Worm (Caenorhabditis elegans) whole organism, young adult: ENCODE data around the gene F55G11.4.

ENCODE experiments used
- ama-1 ChIP-seq, 3 experiments: fragments of 150-350 bp in 1 of 3; sonication (generic microtip) in 2 of 3; optimal IDR thresholded peaks; 2 replicates each; lab custom pipeline; 2014 to 2018; ENCODE audit warnings: missing biosample characterization in 2 of 3, missing genetic modification characterization in 2 of 3, missing genetic modification reagents in 2 of 3
- athp-1 ChIP-seq: sonication (generic microtip); optimal IDR thresholded peaks from 2 replicates; lab custom pipeline; 2017; ENCODE audit warnings: mild to moderate bottlenecking, missing genetic modification characterization, missing compliant biosample characterization
- dpl-1 ChIP-seq: fragments of 150-350 bp; optimal IDR thresholded peaks from 2 replicates; lab custom pipeline; 2014; ENCODE audit warnings: missing biosample characterization, missing genetic modification reagents, missing genetic modification characterization
- egl-18 ChIP-seq: fragments of 200-800 bp; sonication (Bioruptor generic); IDR thresholded peaks from 2 replicates; pipeline ENCODE4 v1.3.6; 2022; ENCODE audit warnings: missing genetic modification reagents, missing genetic modification characterization, missing compliant biosample characterization
- him-1 ChIP-seq: sonication (generic microtip); optimal IDR thresholded peaks from 2 replicates; lab custom pipeline; 2016; ENCODE audit warnings: missing genotype, missing genetic modification reagents, missing genetic modification characterization, missing compliant biosample characterization
- lin-35 ChIP-seq, 3 experiments: fragments of 150-350 bp in 2 of 3; sonication (generic microtip) in 1 of 3; optimal IDR thresholded peaks; 2 replicates each; lab custom pipeline; 2014 to 2018; ENCODE audit warnings: missing biosample characterization in 3 of 3, missing genetic modification characterization in 3 of 3, missing genetic modification reagents in 3 of 3
- rpc-1 ChIP-seq, 2 experiments: fragments of 150-350 bp in 1 of 2; sonication (generic microtip) in 1 of 2; optimal IDR thresholded peaks; 2 replicates each; lab custom pipeline; 2014 to 2018; ENCODE audit warnings: missing biosample characterization in 1 of 2, missing genetic modification characterization in 1 of 2, missing genetic modification reagents in 1 of 2, missing genotype in 1 of 2
- somi-1 ChIP-seq: fragments of 200-800 bp; sonication (Bioruptor generic); optimal IDR thresholded peaks from 2 replicates; lab custom pipeline; 2018; ENCODE audit warnings: mild to moderate bottlenecking, missing genetic modification characterization, missing compliant biosample characterization
- unc-62 ChIP-seq: fragments of 150-350 bp; optimal IDR thresholded peaks from 2 replicates; lab custom pipeline; 2014; ENCODE audit warnings: missing biosample characterization, missing genetic modification reagents, missing genetic modification characterization
- ztf-26 ChIP-seq: sonication (generic microtip); optimal IDR thresholded peaks from 2 replicates; lab custom pipeline; 2017; ENCODE audit warnings: missing genetic modification characterization, missing compliant biosample characterization

ce11 chrIV:12957730-12958129, 15.7 kb upstream of the F55G11.4 start, which contains the start of gene F55G11.6:
- TF ChIP-seq dpl-1 (GFP tag; lab: Kevin White, UChicago), result no peak
- no peak for TF ChIP-seq somi-1 (GFP tag; lab: Kevin White, UChicago)
- no peak for TF ChIP-seq athp-1 (tag; lab: Kevin White, UChicago)
- no peak for TF ChIP-seq him-1
- TF ChIP-seq unc-62, result no peak
- TF ChIP-seq lin-35 (GFP tag; optimal IDR thresholded peaks at IDR 0.05; lab: Kevin White, UChicago), result no peak
- no peak for TF ChIP-seq ztf-26 (tag; lab: Kevin White, UChicago)
- no peak for TF ChIP-seq rpc-1 (optimal IDR thresholded peaks at IDR 0.05; lab: Kevin White, UChicago)
- no peak for TF ChIP-seq rpc-1 (tag; optimal IDR thresholded peaks at IDR 0.05; lab: Kevin White, UChicago)
- no peak for TF ChIP-seq ama-1 (optimal IDR thresholded peaks at IDR 0.05; lab: Kevin White, UChicago)
- TF ChIP-seq ama-1 (GFP tag; optimal IDR thresholded peaks at IDR 0.05; lab: Kevin White, UChicago), result no peak
- TF ChIP-seq egl-18 (GFP tag; lab: Robert Waterston, UW), result no peak
